Fruit fly (Drosophila melanogaster) whole organism, prepupa: ENCODE data around the gene Gga.
A peak's percentile ranks its signal among the peaks of the same experiment; 100 is the strongest.

Experiments used
- CG10631 ChIP-seq: fragments of 200-800 bp; sonication (Bioruptor generic); optimal IDR thresholded peaks from 2 replicates; lab custom pipeline; 2016; ENCODE audit warnings: missing biosample characterization, missing genetic modification characterization
- CG11762 ChIP-seq: fragments of 200-800 bp; sonication (Bioruptor generic); optimal IDR thresholded peaks from 3 replicates; lab custom pipeline; 2016; ENCODE audit warnings: missing biosample characterization, missing genetic modification characterization; ENCODE audit not compliant: insufficient read depth
- CG11902 ChIP-seq: fragments of 200-800 bp; sonication (Bioruptor generic); optimal IDR thresholded peaks from 3 replicates; lab custom pipeline; 2016; ENCODE audit warnings: missing biosample characterization, missing genetic modification characterization
- CG1621 ChIP-seq: fragments of 200-800 bp; sonication (Bioruptor generic); optimal IDR thresholded peaks from 3 replicates; lab custom pipeline; 2018; ENCODE audit warnings: missing biosample characterization, mild to moderate bottlenecking, missing genetic modification characterization
- CG16779 ChIP-seq: fragments of 200-800 bp; sonication (Bioruptor generic); optimal IDR thresholded peaks from 3 replicates; lab custom pipeline; 2017; ENCODE audit warnings: missing biosample characterization, mild to moderate bottlenecking, missing genetic modification characterization
- CG3032 ChIP-seq: fragments of 200-800 bp; optimal IDR thresholded peaks from 2 replicates; lab custom pipeline; 2019; ENCODE audit warnings: missing biosample characterization, mild to moderate bottlenecking, missing genetic modification characterization, moderate library complexity
- CG31627 ChIP-seq: fragments of 200-800 bp; sonication (Bioruptor generic); optimal IDR thresholded peaks from 3 replicates; lab custom pipeline; 2016; ENCODE audit warnings: missing biosample characterization, missing genetic modification characterization
- CG32006 ChIP-seq: fragments of 200-800 bp; sonication (Bioruptor generic); optimal IDR thresholded peaks from 3 replicates; lab custom pipeline; 2017; ENCODE audit warnings: missing biosample characterization, mild to moderate bottlenecking, missing genetic modification characterization
- CG34406 ChIP-seq: fragments of 200-800 bp; sonication (Bioruptor generic); optimal IDR thresholded peaks from 3 replicates; lab custom pipeline; 2016; ENCODE audit warnings: missing biosample characterization, missing genetic modification characterization
- CG3919 ChIP-seq: fragments of 200-800 bp; sonication (Bioruptor generic); optimal IDR thresholded peaks from 3 replicates; lab custom pipeline; 2016; ENCODE audit warnings: missing biosample characterization, missing genetic modification characterization
- CG4318 ChIP-seq: fragments of 200-800 bp; sonication (Bioruptor generic); optimal IDR thresholded peaks from 3 replicates; lab custom pipeline; 2017; ENCODE audit warnings: missing biosample characterization, mild to moderate bottlenecking, missing genetic modification characterization
- CG6163 ChIP-seq: fragments of 200-800 bp; sonication (Bioruptor generic); IDR thresholded peaks from 3 replicates; pipeline ENCODE4 v1.3.6; 2022; ENCODE audit warnings: missing biosample characterization, missing genetic modification characterization
- CG6792 ChIP-seq: fragments of 200-800 bp; sonication (Bioruptor generic); optimal IDR thresholded peaks from 3 replicates; lab custom pipeline; 2016; ENCODE audit warnings: missing biosample characterization, missing genetic modification characterization
- CG6808 ChIP-seq: fragments of 200-800 bp; sonication (Bioruptor generic); optimal IDR thresholded peaks from 3 replicates; lab custom pipeline; 2017; ENCODE audit warnings: missing biosample characterization, missing genetic modification characterization, mild to moderate bottlenecking, moderate library complexity, missing genetic modification reagents
- CG6854 ChIP-seq: fragments of 200-800 bp; sonication (Bioruptor generic); optimal IDR thresholded peaks from 2 replicates; lab custom pipeline; 2017; ENCODE audit warnings: missing biosample characterization, mild to moderate bottlenecking, missing genetic modification characterization
- CG8319 ChIP-seq: fragments of 200-800 bp; sonication (Bioruptor generic); optimal IDR thresholded peaks from 3 replicates; lab custom pipeline; 2016; ENCODE audit warnings: missing biosample characterization, missing genetic modification characterization
- CG8632 ChIP-seq: fragments of 200-800 bp; sonication (Bioruptor generic); optimal IDR thresholded peaks from 3 replicates; lab custom pipeline; 2016; ENCODE audit warnings: missing biosample characterization, missing genetic modification characterization
- CG9139 ChIP-seq: fragments of 200-800 bp; sonication (Bioruptor generic); optimal IDR thresholded peaks from 3 replicates; lab custom pipeline; 2017; ENCODE audit warnings: missing biosample characterization, mild to moderate bottlenecking, missing genetic modification characterization
- Eip75B ChIP-seq: fragments of 200-800 bp; sonication (Bioruptor generic); optimal IDR thresholded peaks from 3 replicates; lab custom pipeline; 2016; ENCODE audit warnings: missing biosample characterization, missing genetic modification characterization
- Eip78C ChIP-seq: fragments of 200-800 bp; sonication (Bioruptor generic); peaks from one replicate; lab custom pipeline; 2016; ENCODE audit warnings: missing biosample characterization, missing genetic modification characterization
- Ets96B ChIP-seq: fragments of 200-800 bp; optimal IDR thresholded peaks from 2 replicates; lab custom pipeline; 2019; ENCODE audit warnings: missing biosample characterization, mild to moderate bottlenecking, missing genetic modification characterization, moderate library complexity
- Gug ChIP-seq: fragments of 200-800 bp; sonication (Bioruptor generic); IDR thresholded peaks from 2 replicates; pipeline ENCODE4 v1.3.6; 2022; ENCODE audit warnings: missing biosample characterization, missing genetic modification characterization
- Hr38 ChIP-seq: sonication (Bioruptor generic); optimal IDR thresholded peaks from 2 replicates; lab custom pipeline; 2016; ENCODE audit warnings: missing biosample characterization, missing genetic modification characterization
- OdsH ChIP-seq: fragments of 200-800 bp; sonication (Bioruptor generic); optimal IDR thresholded peaks from 3 replicates; lab custom pipeline; 2016; ENCODE audit warnings: missing biosample characterization, missing genetic modification characterization
- Smox ChIP-seq: fragments of 200-800 bp; sonication (Bioruptor generic); optimal IDR thresholded peaks from 3 replicates; lab custom pipeline; 2016; ENCODE audit warnings: missing biosample characterization, missing genetic modification characterization
- Sox102F ChIP-seq: fragments of 200-800 bp; sonication (Bioruptor generic); optimal IDR thresholded peaks from 2 replicates; lab custom pipeline; 2016; ENCODE audit warnings: missing biosample characterization, mild to moderate bottlenecking, missing genetic modification characterization
- Sox14 ChIP-seq: fragments of 200-800 bp; sonication (Bioruptor generic); optimal IDR thresholded peaks from 3 replicates; lab custom pipeline; 2016; ENCODE audit warnings: missing biosample characterization, missing genetic modification characterization
- Sox15 ChIP-seq: fragments of 200-800 bp; sonication (Bioruptor generic); optimal IDR thresholded peaks from 3 replicates; lab custom pipeline; 2016; ENCODE audit warnings: missing biosample characterization, missing genetic modification characterization
- achi ChIP-seq: fragments of 200-800 bp; sonication (Bioruptor generic); optimal IDR thresholded peaks from 3 replicates; lab custom pipeline; 2016; ENCODE audit warnings: missing biosample characterization, missing genetic modification characterization
- acj6 ChIP-seq: fragments of 200-800 bp; sonication (Bioruptor generic); optimal IDR thresholded peaks from 3 replicates; lab custom pipeline; 2016; ENCODE audit warnings: missing biosample characterization, missing genetic modification characterization
- cyc ChIP-seq: fragments of 200-800 bp; sonication (Bioruptor generic); optimal IDR thresholded peaks from 3 replicates; lab custom pipeline; 2016; ENCODE audit warnings: missing biosample characterization, missing genetic modification characterization
- dac ChIP-seq: fragments of 200-800 bp; sonication (Bioruptor generic); optimal IDR thresholded peaks from 2 replicates; lab custom pipeline; 2017; ENCODE audit warnings: missing biosample characterization, mild to moderate bottlenecking, missing genetic modification characterization
- eg ChIP-seq: fragments of 200-800 bp; sonication (Bioruptor generic); IDR thresholded peaks from 3 replicates; pipeline ENCODE4 v1.3.6; 2022; ENCODE audit warnings: missing biosample characterization, missing genetic modification characterization
- esn ChIP-seq: fragments of 200-800 bp; sonication (Bioruptor generic); optimal IDR thresholded peaks from 2 replicates; lab custom pipeline; 2016; ENCODE audit warnings: missing biosample characterization, mild to moderate bottlenecking, missing genetic modification characterization, moderate library complexity
- fd59A ChIP-seq: fragments of 200-800 bp; sonication (Bioruptor generic); optimal IDR thresholded peaks from 2 replicates; lab custom pipeline; 2017; ENCODE audit warnings: missing biosample characterization, mild to moderate bottlenecking, missing genetic modification characterization, missing genetic modification reagents
- fd85E ChIP-seq: fragments of 200-800 bp; sonication (Bioruptor generic); optimal IDR thresholded peaks from 3 replicates; lab custom pipeline; 2016; ENCODE audit warnings: missing biosample characterization, missing genetic modification characterization
- fkh ChIP-seq: fragments of 200-800 bp; sonication (Bioruptor generic); optimal IDR thresholded peaks from 3 replicates; lab custom pipeline; 2017; ENCODE audit warnings: missing biosample characterization, mild to moderate bottlenecking, missing genetic modification characterization, moderate library complexity
- net ChIP-seq: fragments of 200-800 bp; sonication (Bioruptor generic); optimal IDR thresholded peaks from 3 replicates; lab custom pipeline; 2016; ENCODE audit warnings: missing biosample characterization, missing genetic modification characterization
- pdm3 ChIP-seq: fragments of 200-800 bp; sonication (Bioruptor generic); optimal IDR thresholded peaks from 3 replicates; lab custom pipeline; 2016; ENCODE audit warnings: missing biosample characterization, missing genetic modification characterization
- spab ChIP-seq: fragments of 200-800 bp; sonication (Bioruptor generic); optimal IDR thresholded peaks from 2 replicates; lab custom pipeline; 2017; ENCODE audit warnings: missing biosample characterization, mild to moderate bottlenecking, missing genetic modification characterization, missing genetic modification reagents
- ss ChIP-seq, 2 experiments: fragments of 200-800 bp; sonication (Bioruptor generic); optimal IDR thresholded peaks; 2 replicates in 1 of 2; 3 replicates in 1 of 2; lab custom pipeline; 2017 to 2018; ENCODE audit warnings: mild to moderate bottlenecking in 2 of 2, missing biosample characterization in 2 of 2, missing genetic modification characterization in 2 of 2, moderate library complexity in 1 of 2
- svp ChIP-seq: fragments of 200-800 bp; sonication (Bioruptor generic); peaks from one replicate; lab custom pipeline; 2016; ENCODE audit warnings: missing biosample characterization, missing genetic modification characterization
- topi ChIP-seq: fragments of 200-800 bp; sonication (Bioruptor generic); optimal IDR thresholded peaks from 3 replicates; lab custom pipeline; 2016; ENCODE audit warnings: missing biosample characterization, missing genetic modification characterization
- vri ChIP-seq: fragments of 200-800 bp; sonication (Bioruptor generic); optimal IDR thresholded peaks from 3 replicates; lab custom pipeline; 2016; ENCODE audit warnings: missing biosample characterization, mild to moderate bottlenecking, missing genetic modification characterization

Gga gene

DNA sequence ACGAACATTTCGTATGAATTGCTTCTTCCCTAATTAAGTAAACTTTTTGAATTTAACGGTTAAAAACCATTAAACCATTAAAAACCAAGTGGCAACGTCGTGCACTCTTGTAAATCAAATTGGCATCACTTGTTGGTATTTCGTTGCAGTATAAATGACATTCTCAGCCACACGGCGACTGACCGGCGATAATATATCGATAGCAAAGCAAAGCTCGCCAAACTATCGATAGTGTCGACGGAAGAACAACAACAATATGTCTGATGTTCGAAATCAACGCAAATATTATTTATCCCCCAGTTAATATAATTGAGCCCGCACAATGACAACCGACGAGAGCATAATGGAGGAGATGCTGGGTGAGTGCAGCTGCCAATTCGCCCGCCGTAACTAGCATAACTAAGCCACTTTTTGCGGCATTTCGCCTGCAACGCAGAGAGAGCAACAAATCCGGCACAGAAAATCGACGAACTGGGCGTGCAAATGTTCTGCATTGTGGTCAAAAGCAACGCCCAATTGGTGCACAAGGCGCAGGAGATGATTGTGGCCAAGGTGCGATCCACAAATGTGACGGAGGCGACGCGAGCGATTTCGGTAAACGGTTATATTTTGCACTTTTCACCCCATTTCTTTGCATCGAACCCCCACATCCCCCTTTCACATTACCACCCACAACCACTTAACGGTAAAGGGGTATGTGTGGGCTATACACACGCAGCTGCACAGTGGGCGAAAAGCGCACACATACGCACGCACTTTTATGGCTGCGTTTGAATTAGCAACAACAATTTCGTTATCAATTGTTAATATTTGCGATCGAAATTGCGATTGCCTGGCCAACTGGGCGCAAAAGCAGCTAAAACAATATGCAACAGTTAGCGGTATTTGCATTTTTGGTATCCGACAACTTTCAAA lies at the start of gene Gga:
Gene Gga, plus strand, starts transcription at position 213 of the 915 bp plus-strand sequence.
- TF ChIP-seq svp (GFP tag; lab: Kevin White, UChicago) (peak; percentile 58), CG6808 (GFP tag; lab: Kevin White, UChicago) (peak; percentile 95), Sox15 (GFP tag; lab: Kevin White, UChicago) (no peak), net (no peak), Ets96B (tag; lab: Kevin White, UChicago) (no peak), CG6792 (GFP tag; lab: Kevin White, UChicago) (no peak), vri (GFP tag; lab: Kevin White, UChicago) (no peak)

DNA sequence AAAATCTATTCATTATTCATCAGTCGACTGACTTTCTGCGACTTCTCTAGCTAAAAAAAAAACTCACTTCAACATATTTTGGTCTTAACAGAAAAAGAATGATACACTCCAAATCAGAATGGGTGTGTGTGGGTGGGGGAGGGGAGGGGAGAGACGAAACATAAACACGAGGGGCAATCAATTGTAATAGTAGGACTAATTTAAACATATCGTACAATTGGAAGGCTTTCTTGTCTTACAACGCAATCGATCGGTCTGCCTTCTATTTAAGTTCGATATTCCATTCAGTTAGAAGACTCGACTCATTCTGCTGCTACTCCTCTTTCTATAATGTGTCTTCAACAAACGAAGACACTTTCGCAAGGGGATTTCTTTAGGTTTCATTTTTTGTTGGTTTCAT lies 49.7 kb upstream of the Gga start:
- no peak for TF ChIP-seq Eip75B (GFP tag; lab: Kevin White, UChicago)
- TF ChIP-seq CG4318: no peak
- no peak for TF ChIP-seq CG6163 (GFP tag; lab: Robert Waterston, UW)
- no peak for TF ChIP-seq CG3032 (tag; lab: Kevin White, UChicago)
- TF ChIP-seq Eip78C (GFP tag; lab: Kevin White, UChicago): no peak
- TF ChIP-seq CG11762 (GFP tag; lab: Kevin White, UChicago): no peak
- no peak for TF ChIP-seq Sox14 (GFP tag; lab: Kevin White, UChicago)
- no peak for TF ChIP-seq Sox102F (GFP tag; lab: Kevin White, UChicago)
- TF ChIP-seq CG11902: no peak
- no peak for TF ChIP-seq CG8319

DNA sequence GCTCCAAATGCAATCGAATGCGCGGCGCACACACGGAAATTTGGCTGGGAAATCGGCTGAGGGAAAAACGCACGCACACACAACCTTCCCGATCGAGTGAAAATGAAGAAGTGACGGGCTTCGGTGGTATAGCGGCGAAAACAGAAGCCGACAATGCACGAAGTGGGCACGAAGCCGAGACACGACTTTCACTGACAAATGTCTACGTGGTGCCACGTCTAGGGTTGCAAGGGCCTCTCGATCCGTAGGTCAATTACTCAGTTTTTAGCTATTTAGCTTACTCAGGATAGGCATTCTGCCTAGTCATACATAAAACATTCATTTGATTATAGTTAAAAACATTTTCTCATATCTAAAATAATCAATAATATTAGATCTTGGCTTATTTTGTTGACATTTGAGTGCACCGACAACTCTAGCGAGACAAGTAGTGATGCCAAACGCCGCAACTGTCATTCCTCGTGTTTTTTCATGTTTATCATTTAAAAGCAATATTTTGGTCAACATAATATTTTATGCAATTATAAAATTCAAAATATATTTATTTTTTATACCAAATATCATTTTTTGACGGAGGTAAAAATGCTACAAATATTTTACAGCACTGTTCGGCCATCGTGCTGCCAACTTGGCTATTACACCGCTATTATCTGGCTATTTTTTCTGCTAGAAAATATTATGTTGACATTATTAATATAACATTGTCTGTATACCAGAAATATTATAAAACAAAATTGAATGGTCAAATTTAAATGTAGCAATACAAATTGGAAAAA lies 47.1 kb upstream of the Gga start:
- TF ChIP-seq CG11902 (peak; percentile 54), pdm3 (GFP tag; lab: Kevin White, UChicago) (peak; percentile 91), svp (GFP tag; lab: Kevin White, UChicago) (peak; percentile 96), CG3919 (GFP tag; lab: Kevin White, UChicago) (peak; percentile 88), CG31627 (GFP tag; lab: Kevin White, UChicago) (peak; percentile 87), CG10631 (GFP tag; lab: Kevin White, UChicago) (peak; percentile 86), fd85E (GFP tag; lab: Kevin White, UChicago) (peak; percentile 68), Hr38 (no peak), Gug (GFP tag; lab: Robert Waterston, UW) (peak; percentile 83), acj6 (GFP tag; lab: Kevin White, UChicago) (peak; percentile 90), CG9139 (peak; percentile 75), net (peak; percentile 90), fkh (GFP tag; lab: Kevin White, UChicago) (peak; percentile 75), CG1621 (tag; lab: Kevin White, UChicago) (peak; percentile 83), CG32006 (GFP tag; lab: Kevin White, UChicago) (peak; percentile 87), spab (GFP tag; lab: Kevin White, UChicago) (peak; percentile 81), CG16779 (tag; lab: Kevin White, UChicago) (peak; percentile 77), cyc (GFP tag; lab: Kevin White, UChicago) (peak; percentile 85), CG8632 (GFP tag; lab: Kevin White, UChicago) (peak; percentile 91), OdsH (peak; percentile 90), achi (peak; percentile 100), eg (GFP tag; lab: Robert Waterston, UW) (peak; percentile 91), Eip75B (GFP tag; lab: Kevin White, UChicago) (peak; percentile 88), Smox (peak; percentile 92), ss (GFP tag; optimal IDR thresholded peaks at IDR 0.05; lab: Kevin White, UChicago) (peak; percentile 82 to 84), CG11762 (GFP tag; lab: Kevin White, UChicago) (peak; percentile 80), fd59A (GFP tag; lab: Kevin White, UChicago) (peak; percentile 77), dac (GFP tag; lab: Kevin White, UChicago) (peak; percentile 84), CG6854 (peak; percentile 82), CG3032 (tag; lab: Kevin White, UChicago) (peak; percentile 85), topi (GFP tag; lab: Kevin White, UChicago) (peak; percentile 85), esn (GFP tag; lab: Kevin White, UChicago) (peak; percentile 89), CG34406 (GFP tag; lab: Kevin White, UChicago) (peak; percentile 83)
